Fruit fly (Drosophila melanogaster) whole organism, embryonic: ENCODE measurements around the gene CG9166.
A peak's percentile ranks its signal among the peaks of the same experiment; 100 is the strongest.

Experiments
- CG13296 ChIP-seq: fragments of 200-800 bp; sonication (Bioruptor generic); optimal IDR thresholded peaks from 3 replicates; lab custom pipeline; 2018; ENCODE audit warnings: missing biosample characterization, mild to moderate bottlenecking, missing genetic modification characterization
- CG4328 ChIP-seq: fragments of 200-800 bp; sonication (Bioruptor generic); optimal IDR thresholded peaks from 3 replicates; lab custom pipeline; 2017; ENCODE audit warnings: missing biosample characterization, missing genetic modification reagents, missing genetic modification characterization
- CG6254 ChIP-seq: fragments of 200-800 bp; sonication (Bioruptor generic); optimal IDR thresholded peaks from 3 replicates; lab custom pipeline; 2017; ENCODE audit warnings: mild to moderate bottlenecking, missing biosample characterization, missing genetic modification reagents, missing genetic modification characterization
- CG7928 ChIP-seq: fragments of 200-800 bp; sonication (Bioruptor generic); optimal IDR thresholded peaks from 2 replicates; lab custom pipeline; 2017; ENCODE audit warnings: missing biosample characterization, mild to moderate bottlenecking, missing genetic modification characterization
- NC2α ChIP-seq: fragments of 200-800 bp; sonication (Bioruptor generic); optimal IDR thresholded peaks from 2 replicates; lab custom pipeline; 2016; ENCODE audit warnings: missing biosample characterization, missing genetic modification characterization
- Opbp ChIP-seq: fragments of 200-800 bp; sonication (Bioruptor generic); IDR thresholded peaks from 3 replicates; pipeline ENCODE4 v1.3.6; 2022; ENCODE audit warnings: missing biosample characterization, missing genetic modification characterization; ENCODE audit not compliant: partially characterized antibody
- Spps ChIP-seq: fragments of 200-800 bp; sonication (Bioruptor generic); optimal IDR thresholded peaks from 2 replicates; lab custom pipeline; 2018; ENCODE audit warnings: missing biosample characterization, mild to moderate bottlenecking, missing genetic modification characterization
- gcm2 ChIP-seq: fragments of 200-800 bp; sonication (Bioruptor generic); optimal IDR thresholded peaks from 2 replicates; lab custom pipeline; 2016; ENCODE audit warnings: missing biosample characterization, missing genetic modification characterization
- h ChIP-seq: fragments of >200 bp; optimal IDR thresholded peaks from 2 replicates; lab custom pipeline; 2017
- lola ChIP-seq, 3 experiments: fragments of >200 bp in 2 of 3; fragments of 200-800 bp in 1 of 3; sonication (Bioruptor generic) in 1 of 3; optimal IDR thresholded peaks; 2 replicates each; lab custom pipeline; 2017 to 2019; ENCODE audit warnings: missing biosample characterization in 3 of 3, missing genetic modification characterization in 3 of 3, mild to moderate bottlenecking in 1 of 3, moderate library complexity in 1 of 3
- psq ChIP-seq: fragments of 200-800 bp; sonication (Bioruptor generic); optimal IDR thresholded peaks from 2 replicates; lab custom pipeline; 2017; ENCODE audit warnings: missing biosample characterization, missing genetic modification characterization
- shn ChIP-seq: fragments of 200-800 bp; sonication (Bioruptor generic); optimal IDR thresholded peaks from 3 replicates; lab custom pipeline; 2016; ENCODE audit warnings: missing biosample characterization, missing genetic modification characterization

DNA sequence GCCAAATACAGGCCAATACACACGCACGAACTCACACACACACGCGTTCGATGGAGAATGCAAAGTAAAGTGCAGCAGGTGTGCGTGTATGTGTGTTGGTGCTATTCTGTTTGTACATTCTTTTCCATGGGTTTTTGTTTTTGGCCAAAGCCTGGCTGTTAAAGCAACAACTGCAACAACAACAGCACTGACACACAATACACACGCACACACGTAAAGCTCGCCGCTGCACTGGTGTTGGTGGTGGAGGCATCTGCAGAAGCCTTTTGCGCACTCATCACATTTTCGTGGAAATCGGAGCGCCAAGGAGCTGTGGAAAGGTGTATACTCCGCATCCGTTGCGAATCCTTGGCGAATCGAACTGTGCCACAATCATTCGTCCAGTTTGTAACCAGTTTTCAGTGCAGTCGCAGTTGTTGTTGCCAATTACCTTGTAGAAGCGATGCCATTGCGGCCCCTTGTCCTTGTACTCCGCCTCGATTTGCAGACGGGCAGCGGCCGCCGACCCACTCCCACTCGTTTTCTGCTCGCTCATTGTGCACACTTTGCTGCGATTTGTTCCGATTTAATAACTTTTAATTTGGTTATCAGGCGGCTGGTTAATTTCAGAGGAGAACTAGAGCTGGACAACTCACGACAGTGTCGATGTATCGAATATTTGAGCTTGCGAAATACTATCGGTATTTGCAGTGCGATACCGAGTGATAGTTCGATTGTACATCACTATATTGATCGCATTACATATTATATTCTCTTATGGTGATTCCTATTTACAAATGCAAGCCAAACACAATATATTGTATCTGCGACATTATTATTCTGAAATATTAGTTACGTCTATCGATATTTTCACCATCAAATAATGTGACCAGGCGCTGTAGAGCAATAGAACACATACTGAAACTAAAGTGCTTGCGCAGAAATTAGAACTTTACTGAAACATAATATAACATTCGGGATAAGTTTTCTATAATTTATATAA, 683 bp upstream of the CG9166 start:
- no peak for TF ChIP-seq h
- TF ChIP-seq CG13296 (GFP tag; lab: Kevin White, UChicago): peak; percentile 22
- peak in 2 of 3 experiments; percentile 2 to 4 for TF ChIP-seq lola (GFP tag; optimal IDR thresholded peaks at IDR 0.05; lab: Kevin White, UChicago)
- peak; percentile 98 for TF ChIP-seq Opbp
- TF ChIP-seq NC2α (GFP tag; lab: Kevin White, UChicago): no peak
- TF ChIP-seq CG7928: no peak
- TF ChIP-seq CG6254 (GFP tag; lab: Kevin White, UChicago): no peak
- no peak for TF ChIP-seq CG4328 (GFP tag; lab: Kevin White, UChicago)
- TF ChIP-seq Spps: no peak
- no peak for TF ChIP-seq gcm2 (GFP tag; lab: Kevin White, UChicago)
- TF ChIP-seq psq (GFP tag; lab: Kevin White, UChicago): no peak
- peak; percentile 44 for TF ChIP-seq shn (GFP tag; lab: Kevin White, UChicago)
